Fruit fly (Drosophila melanogaster): ENCODE results near the gene CG18094.

The CG18094 gene

dm6 chr2L:19537779-19538456 lies 47.9 kb downstream of the CG18094 start, which contains the start of gene CG13082 (continued):
- TF ChIP-seq kni (GFP tag; optimal IDR thresholded peaks at IDR 0.05) (peak; percentile 73), sisA (GFP tag; IDR thresholded peaks at IDR 0.05) (peak; percentile 42; the same call in 1 of the 2 replicates), nerfin-2 (GFP tag; IDR thresholded peaks at IDR 0.05; ENCODE audit: partially characterized antibody) (no peak), CG31441 (GFP tag; IDR thresholded peaks at IDR 0.05) (peak; percentile 63), CG4617 (GFP tag; optimal IDR thresholded peaks at IDR 0.05; ENCODE audit: borderline replicate concordance) (no peak), CG6689 (GFP tag; IDR thresholded peaks at IDR 0.05) (peak; percentile 51; the same call in 1 of the 2 replicates), Ada2b (GFP tag; IDR thresholded peaks at IDR 0.05) (no peak), CG18599 (GFP tag; optimal IDR thresholded peaks at IDR 0.05) (peak; percentile 30), CG30431 (GFP tag; optimal IDR thresholded peaks at IDR 0.05) (peak; percentile 27), sr (GFP tag; IDR thresholded peaks at IDR 0.05) (no peak), CG12236 (GFP tag; optimal IDR thresholded peaks at IDR 0.05) (no peak), CG4730 (GFP tag; IDR thresholded peaks at IDR 0.05) (no peak), Oli (tag; optimal IDR thresholded peaks at IDR 0.05) (peak; percentile 50), sens (GFP tag) (peak; percentile 93), abd-A (tag; optimal IDR thresholded peaks at IDR 0.05) (no peak), CG15601 (tag; optimal IDR thresholded peaks at IDR 0.05) (peak; percentile 77), CG14860 (GFP tag; IDR thresholded peaks at IDR 0.05; ENCODE audit: partially characterized antibody) (no peak), tap (tag; optimal IDR thresholded peaks at IDR 0.05) (peak; percentile 20), CG30403 (GFP tag; optimal IDR thresholded peaks at IDR 0.05) (peak; percentile 63), CG15514 (GFP tag; optimal IDR thresholded peaks at IDR 0.05) (no peak), CG9817 (tag; optimal IDR thresholded peaks at IDR 0.05) (peak; percentile 13), wek (GFP tag; optimal IDR thresholded peaks at IDR 0.05) (no peak), CG11723 (GFP tag; optimal IDR thresholded peaks at IDR 0.05) (peak; percentile 35), Hr39 (optimal IDR thresholded peaks at IDR 0.05) (peak; percentile 6), HmgD (GFP tag; optimal IDR thresholded peaks at IDR 0.05) (no peak), br (optimal IDR thresholded peaks at IDR 0.05) (no peak), scrt (GFP tag; optimal IDR thresholded peaks at IDR 0.05) (no peak), Lpt (GFP tag; optimal IDR thresholded peaks at IDR 0.05) (no peak), CG13775 (GFP tag; optimal IDR thresholded peaks at IDR 0.05) (peak; percentile 54), sim (GFP tag; IDR thresholded peaks at IDR 0.05) (peak; percentile 4; the same call in 1 of the 2 replicates), phol (tag; optimal IDR thresholded peaks at IDR 0.05) (peak; percentile 74), CG7839 (tag; optimal IDR thresholded peaks at IDR 0.05) (peak; percentile 59), CG7963 (GFP tag; IDR thresholded peaks at IDR 0.05; ENCODE audit: partially characterized antibody) (no peak), hbn (GFP tag; IDR thresholded peaks at IDR 0.05; ENCODE audit: partially characterized antibody) (no peak), CG13894 (tag; optimal IDR thresholded peaks at IDR 0.05) (no peak), CG18262 (tag; optimal IDR thresholded peaks at IDR 0.05) (peak; percentile 81), CG2678 (tag; optimal IDR thresholded peaks at IDR 0.05) (peak; percentile 66), sqz (GFP tag; optimal IDR thresholded peaks at IDR 0.05) (peak; percentile 18), bcd (GFP tag; optimal IDR thresholded peaks at IDR 0.05) (peak; percentile 39), sc (optimal IDR thresholded peaks at IDR 0.05) (no peak), sc (GFP tag; optimal IDR thresholded peaks at IDR 0.05) (peak; percentile 61), Hmr (GFP tag; optimal IDR thresholded peaks at IDR 0.05) (no peak), CG4404 (GFP tag; IDR thresholded peaks at IDR 0.05) (no peak), CG31388 (GFP tag; optimal IDR thresholded peaks at IDR 0.05) (no peak), CG8924 (tag; optimal IDR thresholded peaks at IDR 0.05) (peak; percentile 62), CG8290 (GFP tag; optimal IDR thresholded peaks at IDR 0.05) (peak; percentile 26), CG8290 (tag; optimal IDR thresholded peaks at IDR 0.05) (no peak), Chrac-16 (GFP tag; optimal IDR thresholded peaks at IDR 0.05) (peak; percentile 28), CG14050 (GFP tag; IDR thresholded peaks at IDR 0.05) (no peak), sima (GFP tag; optimal IDR thresholded peaks at IDR 0.05) (no peak), zf30C (GFP tag; optimal IDR thresholded peaks at IDR 0.05) (peak; percentile 75)
